Fruit fly (Drosophila melanogaster) whole organism, adult: ENCODE measurements around the gene CG45545.
A peak's percentile ranks its signal among the peaks of the same experiment; 100 is the strongest.

ENCODE experiments used
- CG11617 ChIP-seq: fragments of 200-800 bp; sonication (Bioruptor generic); optimal IDR thresholded peaks from 2 replicates; lab custom pipeline; 2017; ENCODE audit warnings: mild to moderate bottlenecking, missing biosample characterization, missing genetic modification reagents, missing genetic modification characterization
- CG12768 ChIP-seq: fragments of 200-800 bp; sonication (Bioruptor generic); optimal IDR thresholded peaks from 2 replicates; lab custom pipeline; 2017; ENCODE audit warnings: missing biosample characterization, missing genetic modification characterization, mild to moderate bottlenecking, moderate library complexity, missing genetic modification reagents
- CG14711 ChIP-seq: fragments of 200-800 bp; sonication (Bioruptor generic); optimal IDR thresholded peaks from 2 replicates; lab custom pipeline; 2018; ENCODE audit warnings: missing biosample characterization, mild to moderate bottlenecking, missing genetic modification characterization, moderate library complexity
- CG1620 ChIP-seq: fragments of 200-800 bp; sonication (Bioruptor generic); optimal IDR thresholded peaks from 2 replicates; lab custom pipeline; 2016; ENCODE audit warnings: missing biosample characterization, missing genetic modification characterization
- CG33017 ChIP-seq: fragments of 200-800 bp; sonication (Bioruptor generic); optimal IDR thresholded peaks from 2 replicates; lab custom pipeline; 2018; ENCODE audit warnings: missing biosample characterization, mild to moderate bottlenecking, missing genetic modification characterization, moderate library complexity
- CG5204 ChIP-seq: fragments of 200-800 bp; sonication (Bioruptor generic); optimal IDR thresholded peaks from 2 replicates; lab custom pipeline; 2016; ENCODE audit warnings: missing biosample characterization, missing genetic modification characterization
- CG7045 ChIP-seq: fragments of 200-800 bp; sonication (Bioruptor generic); optimal IDR thresholded peaks from 2 replicates; lab custom pipeline; 2017; ENCODE audit warnings: missing biosample characterization, mild to moderate bottlenecking, missing genetic modification characterization
- CG7101 ChIP-seq: fragments of 200-800 bp; sonication (Bioruptor generic); optimal IDR thresholded peaks from 2 replicates; lab custom pipeline; 2018; ENCODE audit warnings: missing biosample characterization, mild to moderate bottlenecking, missing genetic modification characterization, moderate library complexity
- Clk ChIP-seq: fragments of 200-800 bp; sonication (Bioruptor generic); optimal IDR thresholded peaks from 2 replicates; lab custom pipeline; 2017; ENCODE audit warnings: missing biosample characterization, missing genetic modification characterization
- Crg-1 ChIP-seq: fragments of 200-800 bp; sonication (Bioruptor generic); optimal IDR thresholded peaks from 2 replicates; lab custom pipeline; 2016; ENCODE audit warnings: missing biosample characterization, missing genetic modification characterization
- Hr96 ChIP-seq: fragments of 200-800 bp; sonication (Bioruptor generic); optimal IDR thresholded peaks from 2 replicates; lab custom pipeline; 2016; ENCODE audit warnings: missing biosample characterization, missing genetic modification characterization
- Mnt ChIP-seq: fragments of 200-800 bp; sonication (Bioruptor generic); optimal IDR thresholded peaks from 2 replicates; lab custom pipeline; 2016; ENCODE audit warnings: missing biosample characterization, mild to moderate bottlenecking, missing genetic modification characterization
- bab1 ChIP-seq: fragments of 200-800 bp; sonication (Bioruptor generic); optimal IDR thresholded peaks from 3 replicates; lab custom pipeline; 2019; ENCODE audit warnings: missing biosample characterization, mild to moderate bottlenecking, missing genetic modification characterization, moderate library complexity
- cic ChIP-seq: fragments of 200-800 bp; sonication (Bioruptor generic); optimal IDR thresholded peaks from 2 replicates; lab custom pipeline; 2017; ENCODE audit warnings: missing biosample characterization, mild to moderate bottlenecking, missing genetic modification characterization, moderate library complexity
- cnc ChIP-seq, 2 experiments: fragments of >200 bp; optimal IDR thresholded peaks; 2 replicates each; lab custom pipeline; 2017
- kay ChIP-seq: fragments of 200-800 bp; sonication (Bioruptor generic); peaks from one replicate; lab custom pipeline; 2016; ENCODE audit warnings: missing biosample characterization, missing genetic modification characterization, borderline replicate concordance
- ovo ChIP-seq: fragments of 200-800 bp; sonication (Bioruptor generic); optimal IDR thresholded peaks from 2 replicates; lab custom pipeline; 2016; ENCODE audit warnings: missing biosample characterization, missing genetic modification characterization
- pad ChIP-seq: fragments of 200-800 bp; sonication (Bioruptor generic); optimal IDR thresholded peaks from 3 replicates; lab custom pipeline; 2017; ENCODE audit warnings: missing biosample characterization, missing genetic modification characterization, mild to moderate bottlenecking, moderate library complexity, missing genetic modification reagents
- tj ChIP-seq: fragments of 200-800 bp; sonication (Bioruptor generic); optimal IDR thresholded peaks from 3 replicates; lab custom pipeline; 2017; ENCODE audit warnings: missing biosample characterization, mild to moderate bottlenecking, missing genetic modification characterization, moderate library complexity
- toe ChIP-seq: fragments of 200-800 bp; sonication (Bioruptor generic); optimal IDR thresholded peaks from 2 replicates; lab custom pipeline; 2016; ENCODE audit warnings: missing biosample characterization, missing genetic modification characterization

CG45545 gene

DNA sequence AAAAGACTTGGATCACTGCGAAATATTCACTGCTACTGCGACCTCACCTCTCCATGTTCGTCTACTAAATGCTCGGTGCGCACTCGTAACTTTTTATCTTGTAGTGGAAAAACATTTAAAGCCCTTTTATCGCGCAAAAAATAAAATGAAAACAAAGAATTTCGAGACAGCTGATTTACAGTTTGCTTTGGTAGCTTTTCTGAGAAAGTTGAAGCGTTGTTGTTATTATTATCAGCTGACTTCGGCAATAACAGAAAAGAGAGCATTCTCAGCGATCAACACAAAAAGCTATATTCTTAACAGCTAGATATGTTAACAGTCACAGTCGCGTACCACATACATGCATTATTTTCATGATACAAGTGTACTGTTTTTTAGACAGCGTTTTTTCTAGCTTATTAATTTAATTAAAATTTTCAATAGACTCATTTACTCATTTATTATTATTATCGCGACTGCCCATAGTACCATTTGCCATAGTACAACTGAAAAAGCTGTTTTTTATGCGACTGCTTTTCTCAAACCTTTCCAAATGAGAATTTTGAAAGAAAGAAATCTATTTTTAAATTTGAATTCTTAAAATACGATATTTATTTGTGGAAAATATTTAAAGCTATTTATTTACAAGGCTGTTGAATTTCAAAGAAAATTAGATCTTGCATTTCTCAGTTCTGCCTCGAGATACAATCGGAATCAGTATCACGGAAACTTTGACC, 10.5 kb upstream of the CG45545 start, which contains the start of the genes alpha-Est3 and alpha-Est2:
Gene alpha-Est3 (minus strand): TSS at position 487 of the 716 bp plus-strand sequence.
Gene alpha-Est2 (plus strand): TSS at position 666 of the 716 bp plus-strand sequence.
- TF ChIP-seq bab1 (GFP tag; lab: Kevin White, UChicago) = peak; percentile 26
- TF ChIP-seq CG33017 (tag; lab: Kevin White, UChicago) = no peak
- peak; percentile 25 for TF ChIP-seq cic (GFP tag; lab: Kevin White, UChicago)
- peak; percentile 78 for TF ChIP-seq kay (GFP tag; lab: Kevin White, UChicago)
- TF ChIP-seq CG7101 (tag; lab: Kevin White, UChicago) = no peak
- TF ChIP-seq tj (GFP tag; lab: Kevin White, UChicago) = peak; percentile 27

dm6 chr3R:7548808-7549744, 2.7 kb upstream of the CG45545 start, which contains the start of gene alpha-Est1:
alpha-Est1 (minus strand) TSS chr3R:7549124.
- TF ChIP-seq kay (GFP tag; lab: Kevin White, UChicago) (no peak), CG12768 (GFP tag; lab: Kevin White, UChicago) (no peak), CG11617 (no peak), Hr96 (no peak), bab1 (GFP tag; lab: Kevin White, UChicago) (no peak), cic (GFP tag; lab: Kevin White, UChicago) (peak; percentile 38)

dm6 chr3R:7572237-7572636, 20.4 kb downstream of the CG45545 start:
- TF ChIP-seq CG7045 (GFP tag; lab: Kevin White, UChicago) (no peak), CG5204 (GFP tag; lab: Kevin White, UChicago) (no peak), Clk (GFP tag; lab: Kevin White, UChicago) (no peak), ovo (GFP tag; lab: Kevin White, UChicago) (no peak), Mnt (GFP tag; lab: Kevin White, UChicago) (no peak), tj (GFP tag; lab: Kevin White, UChicago) (no peak), CG14711 (tag; lab: Kevin White, UChicago) (no peak), Hr96 (no peak), Crg-1 (GFP tag; lab: Kevin White, UChicago) (no peak), cnc (optimal IDR thresholded peaks at IDR 0.05; lab: Kevin White, UChicago) (no peak), CG7101 (tag; lab: Kevin White, UChicago) (no peak), CG12768 (GFP tag; lab: Kevin White, UChicago) (no peak), pad (GFP tag; lab: Kevin White, UChicago) (no peak), CG11617 (no peak), CG33017 (tag; lab: Kevin White, UChicago) (no peak), toe (GFP tag; lab: Kevin White, UChicago) (no peak), bab1 (GFP tag; lab: Kevin White, UChicago) (no peak), kay (GFP tag; lab: Kevin White, UChicago) (no peak), cic (GFP tag; lab: Kevin White, UChicago) (no peak), CG1620 (no peak)

DNA sequence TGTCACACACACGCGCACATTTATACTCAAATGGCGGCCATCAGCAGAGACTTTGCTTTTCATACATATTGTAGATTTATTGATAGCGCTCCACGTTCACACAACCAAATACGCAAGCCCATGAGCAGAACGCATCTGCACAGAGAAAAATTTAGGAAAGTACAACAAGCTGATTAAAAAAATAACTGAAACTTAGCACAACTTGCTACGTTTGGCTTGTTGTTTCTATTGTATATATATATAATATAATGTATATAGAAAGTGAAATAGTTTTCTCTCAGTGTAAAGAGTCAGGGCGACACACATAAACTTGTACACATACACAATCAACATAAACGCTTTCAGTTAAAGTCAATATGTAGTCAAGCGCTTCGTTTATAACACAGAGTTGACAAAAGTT, 39.4 kb downstream of the CG45545 start:
- TF ChIP-seq toe (GFP tag; lab: Kevin White, UChicago) = no peak
- TF ChIP-seq cnc (optimal IDR thresholded peaks at IDR 0.05; lab: Kevin White, UChicago) = no peak
- TF ChIP-seq CG7045 (GFP tag; lab: Kevin White, UChicago) = no peak
- no peak for TF ChIP-seq CG1620
- no peak for TF ChIP-seq cic (GFP tag; lab: Kevin White, UChicago)
- no peak for TF ChIP-seq CG33017 (tag; lab: Kevin White, UChicago)
- TF ChIP-seq CG12768 (GFP tag; lab: Kevin White, UChicago) = no peak
- TF ChIP-seq CG5204 (GFP tag; lab: Kevin White, UChicago) = no peak
- no peak for TF ChIP-seq kay (GFP tag; lab: Kevin White, UChicago)
